Fruit fly (Drosophila melanogaster) whole organism, embryonic: ENCODE measurements around the gene brv3.

Experiments used
- Ada2b ChIP-seq: fragments of 200-800 bp; sonication (Bioruptor generic); IDR thresholded peaks from 2 replicates; pipeline ENCODE4 v1.3.6; 2022; ENCODE audit warnings: missing biosample characterization, missing genetic modification characterization
- Awh ChIP-seq: fragments of 200-800 bp; sonication (Bioruptor generic); IDR thresholded peaks from 2 replicates; pipeline ENCODE4, ENCODE4 v1.3.6; 2022; ENCODE audit warnings: missing biosample characterization, missing genetic modification characterization
- CG10267 ChIP-seq: fragments of 200-800 bp; sonication (Bioruptor generic); optimal IDR thresholded peaks from 2 replicates; lab custom pipeline; 2018; ENCODE audit warnings: missing biosample characterization, mild to moderate bottlenecking, missing genetic modification characterization, moderate library complexity
- CG10654 ChIP-seq: fragments of 200-800 bp; sonication (Bioruptor generic); optimal IDR thresholded peaks from 2 replicates; lab custom pipeline; 2016; ENCODE audit warnings: missing biosample characterization, missing genetic modification characterization
- CG11456 ChIP-seq: fragments of 200-800 bp; sonication (Bioruptor generic); IDR thresholded peaks from 3 replicates; pipeline ENCODE4 v1.3.6; 2022; ENCODE audit warnings: missing biosample characterization, missing genetic modification characterization
- CG12659 ChIP-seq: fragments of 200-800 bp; sonication (Bioruptor generic); optimal IDR thresholded peaks from 3 replicates; lab custom pipeline; 2017; ENCODE audit warnings: mild to moderate bottlenecking, missing biosample characterization, missing genetic modification reagents, missing genetic modification characterization
- CG13296 ChIP-seq: fragments of 200-800 bp; sonication (Bioruptor generic); optimal IDR thresholded peaks from 3 replicates; lab custom pipeline; 2018; ENCODE audit warnings: missing biosample characterization, mild to moderate bottlenecking, missing genetic modification characterization
- CG14667 ChIP-seq: fragments of 200-800 bp; sonication (Bioruptor generic); IDR thresholded peaks from 2 replicates; pipeline ENCODE4 v1.3.6; 2022; ENCODE audit warnings: missing biosample characterization, missing genetic modification characterization
- CG17568 ChIP-seq: fragments of 200-800 bp; sonication (Bioruptor generic); optimal IDR thresholded peaks from 2 replicates; lab custom pipeline; 2018; ENCODE audit warnings: missing biosample characterization, mild to moderate bottlenecking, missing genetic modification characterization, moderate library complexity
- CG2889 ChIP-seq: fragments of 200-800 bp; sonication (Bioruptor generic); IDR thresholded peaks from 3 replicates; pipeline ENCODE4 v1.3.6; 2022; ENCODE audit warnings: missing biosample characterization, missing genetic modification characterization
- CG31224 ChIP-seq: fragments of 200-800 bp; sonication (Bioruptor generic); IDR thresholded peaks from 2 replicates; pipeline ENCODE4 v1.3.6; 2022; ENCODE audit warnings: missing biosample characterization, missing genetic modification characterization
- CG32772 ChIP-seq: fragments of 200-800 bp; sonication (Bioruptor generic); IDR thresholded peaks from 2 replicates; pipeline ENCODE4 v1.3.6; 2022; ENCODE audit warnings: missing biosample characterization, missing genetic modification characterization
- CG3281 ChIP-seq: fragments of 200-800 bp; sonication (Bioruptor generic); optimal IDR thresholded peaks from 3 replicates; lab custom pipeline; 2017; ENCODE audit warnings: missing biosample characterization, mild to moderate bottlenecking, missing genetic modification characterization
- CG34376 ChIP-seq: fragments of 200-800 bp; sonication (Bioruptor generic); optimal IDR thresholded peaks from 2 replicates; lab custom pipeline; 2018; ENCODE audit warnings: missing biosample characterization, mild to moderate bottlenecking, missing genetic modification characterization
- CG4328 ChIP-seq: fragments of 200-800 bp; sonication (Bioruptor generic); optimal IDR thresholded peaks from 3 replicates; lab custom pipeline; 2017; ENCODE audit warnings: missing biosample characterization, missing genetic modification reagents, missing genetic modification characterization
- CG6254 ChIP-seq: fragments of 200-800 bp; sonication (Bioruptor generic); optimal IDR thresholded peaks from 3 replicates; lab custom pipeline; 2017; ENCODE audit warnings: mild to moderate bottlenecking, missing biosample characterization, missing genetic modification reagents, missing genetic modification characterization
- CG6683 ChIP-seq: fragments of 200-800 bp; sonication (Bioruptor generic); optimal IDR thresholded peaks from 2 replicates; lab custom pipeline; 2017; ENCODE audit warnings: missing biosample characterization, mild to moderate bottlenecking, missing genetic modification characterization, missing genetic modification reagents
- CG7786 ChIP-seq: fragments of 200-800 bp; sonication (Bioruptor generic); optimal IDR thresholded peaks from 2 replicates; lab custom pipeline; 2016; ENCODE audit warnings: missing biosample characterization, missing genetic modification characterization
- CG9876 ChIP-seq: fragments of 200-800 bp; sonication (Bioruptor generic); optimal IDR thresholded peaks from 2 replicates; lab custom pipeline; 2016; ENCODE audit warnings: missing biosample characterization, missing genetic modification characterization
- E2f1 ChIP-seq: fragments of 200-800 bp; sonication (Bioruptor generic); IDR thresholded peaks from 2 replicates; pipeline ENCODE4 v1.3.6; 2022; ENCODE audit warnings: missing biosample characterization, missing genetic modification characterization
- H2.0 ChIP-seq: fragments of 200-800 bp; sonication (Bioruptor generic); IDR thresholded peaks from 2 replicates; pipeline ENCODE4 v1.3.6; 2022; ENCODE audit warnings: missing biosample characterization, missing genetic modification characterization
- Jarid2 ChIP-seq: fragments of 200-800 bp; sonication (Bioruptor generic); optimal IDR thresholded peaks from 3 replicates; lab custom pipeline; 2017; ENCODE audit warnings: mild to moderate bottlenecking, missing biosample characterization, missing genetic modification reagents, missing genetic modification characterization
- NfI ChIP-seq: fragments of 200-800 bp; sonication (Bioruptor generic); optimal IDR thresholded peaks from 3 replicates; lab custom pipeline; 2018; ENCODE audit warnings: missing biosample characterization, mild to moderate bottlenecking, missing genetic modification characterization, moderate library complexity
- Side ChIP-seq: fragments of 200-800 bp; sonication (Bioruptor generic); optimal IDR thresholded peaks from 2 replicates; lab custom pipeline; 2016; ENCODE audit warnings: missing biosample characterization, missing genetic modification characterization
- Sry-δ ChIP-seq: fragments of 200-800 bp; sonication (Bioruptor generic); optimal IDR thresholded peaks from 2 replicates; lab custom pipeline; 2016; ENCODE audit warnings: missing biosample characterization, missing genetic modification characterization
- ac ChIP-seq: fragments of 200-800 bp; sonication (Bioruptor generic); optimal IDR thresholded peaks from 3 replicates; lab custom pipeline; 2017; ENCODE audit warnings: missing biosample characterization, mild to moderate bottlenecking, missing genetic modification characterization
- ash1 ChIP-seq: fragments of 200-800 bp; sonication (Bioruptor generic); optimal IDR thresholded peaks from 2 replicates; lab custom pipeline; 2018; ENCODE audit warnings: missing biosample characterization, mild to moderate bottlenecking, missing genetic modification characterization
- br ChIP-seq: fragments of >200 bp; optimal IDR thresholded peaks from 2 replicates; lab custom pipeline; 2017
- btn ChIP-seq: fragments of 200-800 bp; sonication (Bioruptor generic); optimal IDR thresholded peaks from 2 replicates; lab custom pipeline; 2016; ENCODE audit warnings: missing biosample characterization, missing genetic modification characterization
- crc ChIP-seq: fragments of 200-800 bp; sonication (Bioruptor generic); optimal IDR thresholded peaks from 2 replicates; lab custom pipeline; 2016; ENCODE audit warnings: missing biosample characterization, missing genetic modification characterization
- hkb ChIP-seq, 2 experiments: fragments of 200-800 bp in 1 of 2; fragments of >200 bp in 1 of 2; sonication (Bioruptor generic) in 1 of 2; IDR thresholded peaks in 1 of 2; optimal IDR thresholded peaks in 1 of 2; 2 replicates each; pipeline versions ENCODE4 v1.3.6 to Lab custom; 2017 to 2022; ENCODE audit warnings: missing biosample characterization in 1 of 2, missing genetic modification characterization in 1 of 2
- kay ChIP-seq: fragments of 200-800 bp; sonication (Bioruptor generic); optimal IDR thresholded peaks from 2 replicates; lab custom pipeline; 2016; ENCODE audit warnings: missing biosample characterization, missing genetic modification characterization
- ken ChIP-seq: fragments of 200-800 bp; sonication (Bioruptor generic); IDR thresholded peaks from 3 replicates; pipeline ENCODE4 v1.3.6; 2022; ENCODE audit warnings: missing biosample characterization, missing genetic modification characterization
- lilli ChIP-seq: fragments of 200-800 bp; sonication (Bioruptor generic); optimal IDR thresholded peaks from 3 replicates; lab custom pipeline; 2016; ENCODE audit warnings: missing biosample characterization, missing genetic modification characterization
- pfk ChIP-seq: fragments of 200-800 bp; sonication (Bioruptor generic); optimal IDR thresholded peaks from 2 replicates; lab custom pipeline; 2018; ENCODE audit warnings: missing biosample characterization, mild to moderate bottlenecking, missing genetic modification characterization, moderate library complexity
- pnt ChIP-seq: fragments of 200-800 bp; sonication (Bioruptor generic); optimal IDR thresholded peaks from 3 replicates; lab custom pipeline; 2016; ENCODE audit warnings: missing biosample characterization, missing genetic modification characterization
- prd ChIP-seq, 3 experiments: fragments of >200 bp in 2 of 3; fragments of 200-800 bp in 1 of 3; sonication (Bioruptor generic) in 1 of 3; optimal IDR thresholded peaks in 2 of 3; IDR thresholded peaks in 1 of 3; 2 replicates in 2 of 3; 3 replicates in 1 of 3; pipeline versions ENCODE4 v1.3.6 to Lab custom; 2017 to 2022; ENCODE audit warnings: missing biosample characterization in 1 of 3, missing genetic modification characterization in 1 of 3
- psq ChIP-seq: fragments of 200-800 bp; sonication (Bioruptor generic); optimal IDR thresholded peaks from 2 replicates; lab custom pipeline; 2017; ENCODE audit warnings: missing biosample characterization, missing genetic modification characterization
- scrt ChIP-seq: fragments of 200-800 bp; sonication (Bioruptor generic); optimal IDR thresholded peaks from 2 replicates; lab custom pipeline; 2018; ENCODE audit warnings: missing biosample characterization, mild to moderate bottlenecking, missing genetic modification characterization, moderate library complexity
- sens ChIP-seq: fragments of 200-800 bp; sonication (Bioruptor generic); peaks from one replicate; lab custom pipeline; 2016; ENCODE audit warnings: missing biosample characterization, missing genetic modification characterization
- sima ChIP-seq: fragments of 200-800 bp; sonication (Bioruptor generic); optimal IDR thresholded peaks from 2 replicates; lab custom pipeline; 2016; ENCODE audit warnings: missing biosample characterization, missing genetic modification characterization
- sisA ChIP-seq: fragments of 200-800 bp; sonication (Bioruptor generic); IDR thresholded peaks from 2 replicates; pipeline ENCODE4 v1.3.6; 2022; ENCODE audit warnings: missing biosample characterization, missing genetic modification characterization
- tio ChIP-seq: fragments of 200-800 bp; sonication (Bioruptor generic); optimal IDR thresholded peaks from 2 replicates; lab custom pipeline; 2017; ENCODE audit warnings: missing biosample characterization, missing genetic modification characterization, inconsistent platforms
- tll ChIP-seq, 2 experiments: fragments of 200-800 bp in 1 of 2; fragments of >200 bp in 1 of 2; sonication (Bioruptor generic) in 1 of 2; optimal IDR thresholded peaks; 2 replicates each; lab custom pipeline; 2017 to 2019; ENCODE audit warnings: missing biosample characterization in 2 of 2, missing genetic modification characterization in 2 of 2, mild to moderate bottlenecking in 1 of 2, moderate library complexity in 1 of 2
- yki ChIP-seq: fragments of >200 bp; optimal IDR thresholded peaks from 3 replicates; lab custom pipeline; 2018
- z ChIP-seq: fragments of 200-800 bp; sonication (Bioruptor generic); IDR thresholded peaks from 3 replicates; pipeline ENCODE4 v1.3.6; 2022; ENCODE audit warnings: missing biosample characterization, missing genetic modification characterization
- zen ChIP-seq: fragments of 200-800 bp; sonication (Bioruptor generic); optimal IDR thresholded peaks from 3 replicates; lab custom pipeline; 2018; ENCODE audit warnings: missing biosample characterization, mild to moderate bottlenecking, missing genetic modification characterization, moderate library complexity
- zen2 ChIP-seq: fragments of 200-800 bp; sonication (Bioruptor generic); IDR thresholded peaks from 3 replicates; pipeline ENCODE4 v1.3.6; 2022; ENCODE audit warnings: missing biosample characterization, missing genetic modification characterization; ENCODE audit not compliant: partially characterized antibody

Gene brv3

dm6 chrX:2603851-2604505, 20.4 kb downstream of the brv3 start, which contains the start of the genes Klp3A and Zw10 (continued):
- no peak for TF ChIP-seq prd (optimal IDR thresholded peaks at IDR 0.05; lab: Kevin White, UChicago)
- peak; percentile 19; the same call in 1 of the 3 replicates for TF ChIP-seq prd (GFP tag; IDR thresholded peaks at IDR 0.05; lab: Robert Waterston, UW)
- no peak for TF ChIP-seq CG32772 (GFP tag; lab: Robert Waterston, UW)
- 0 out of 3 replicates have a peak, but pooled peaks have one; percentile 14 for TF ChIP-seq CG11456 (GFP tag; lab: Robert Waterston, UW)
- TF ChIP-seq zen2 (GFP tag; lab: Robert Waterston, UW): peak; percentile 5; the same call in 1 of the 3 replicates
- no peak for TF ChIP-seq z (GFP tag; lab: Robert Waterston, UW)
- TF ChIP-seq Sry-δ (GFP tag; lab: Kevin White, UChicago): peak; percentile 74
- peak; percentile 45 for TF ChIP-seq lilli (GFP tag; lab: Kevin White, UChicago)
- TF ChIP-seq tll (GFP tag; optimal IDR thresholded peaks at IDR 0.05; lab: Kevin White, UChicago): no peak
- peak; percentile 27 for TF ChIP-seq NfI
- peak; percentile 33 for TF ChIP-seq CG10267 (tag; lab: Kevin White, UChicago)
- no peak for TF ChIP-seq btn (GFP tag; lab: Kevin White, UChicago)
- TF ChIP-seq CG4328 (GFP tag; lab: Kevin White, UChicago): no peak

dm6 chrX:2593753-2594096, 30.6 kb downstream of the brv3 start:
- TF ChIP-seq CG17568 (GFP tag; lab: Kevin White, UChicago) (no peak), ken (GFP tag; lab: Robert Waterston, UW) (peak; percentile 91), zen (peak; percentile 56), Side (GFP tag; lab: Kevin White, UChicago) (peak; percentile 93), scrt (GFP tag; lab: Kevin White, UChicago) (peak; percentile 87), psq (no peak), sens (GFP tag; lab: Kevin White, UChicago) (peak; percentile 97), CG3281 (GFP tag; lab: Kevin White, UChicago) (peak; percentile 92), Ada2b (GFP tag; lab: Robert Waterston, UW) (peak; percentile 93), CG6254 (GFP tag; lab: Kevin White, UChicago) (peak; percentile 51), CG12659 (GFP tag; lab: Kevin White, UChicago) (peak; percentile 93), CG7786 (peak; percentile 95), ash1 (GFP tag; lab: Kevin White, UChicago) (peak; percentile 77), ac (peak; percentile 36), pfk (no peak), CG34376 (peak; percentile 91), hkb (optimal IDR thresholded peaks at IDR 0.05; lab: Kevin White, UChicago) (no peak), hkb (GFP tag; IDR thresholded peaks at IDR 0.05; lab: Robert Waterston, UW) (peak; percentile 93), sima (GFP tag; lab: Kevin White, UChicago) (peak; percentile 38), CG2889 (peak; percentile 93), CG13296 (GFP tag; lab: Kevin White, UChicago) (peak; percentile 86), pnt (peak; percentile 86), sisA (GFP tag; lab: Robert Waterston, UW) (peak; percentile 95), Awh (GFP tag; lab: Robert Waterston, UW) (peak; percentile 92), CG14667 (GFP tag; lab: Robert Waterston, UW) (peak; percentile 93), crc (peak; percentile 80), yki (no peak), E2f1 (GFP tag; lab: Robert Waterston, UW) (peak; percentile 94), tll (GFP tag; optimal IDR thresholded peaks at IDR 0.05; lab: Kevin White, UChicago) (no peak), CG10654 (GFP tag; lab: Kevin White, UChicago) (peak; percentile 88), tio (GFP tag; lab: Kevin White, UChicago) (peak; percentile 82), br (lab: Kevin White, UChicago) (no peak), CG9876 (peak; percentile 91), kay (GFP tag; lab: Kevin White, UChicago) (peak; percentile 85), CG31224 (GFP tag; lab: Robert Waterston, UW) (peak; percentile 91), CG6683 (GFP tag; lab: Kevin White, UChicago) (peak; percentile 82), Jarid2 (GFP tag; lab: Kevin White, UChicago) (no peak), H2.0 (GFP tag; lab: Robert Waterston, UW) (peak; percentile 94)
